Fruit fly (Drosophila melanogaster): ENCODE measurements around the gene Rpp30.

Gene Rpp30

dm6 chr2L:249048-249825 is 2.9 kb downstream of the Rpp30 start (continued):
- TF ChIP-seq Hr38 (GFP tag; optimal IDR thresholded peaks at IDR 0.05) (no peak), CG3032 (tag; optimal IDR thresholded peaks at IDR 0.05) (peak; percentile 26), CG7368 (GFP tag; optimal IDR thresholded peaks at IDR 0.05) (peak; percentile 34), Ets21C (GFP tag; optimal IDR thresholded peaks at IDR 0.05) (peak; percentile 34), CG6276 (GFP tag; optimal IDR thresholded peaks at IDR 0.05) (peak; percentile 67), CG11902 (GFP tag; optimal IDR thresholded peaks at IDR 0.05) (no peak), dac (GFP tag; optimal IDR thresholded peaks at IDR 0.05) (peak; percentile 61), fd59A (GFP tag; optimal IDR thresholded peaks at IDR 0.05) (peak; percentile 14), CG15336 (GFP tag; IDR thresholded peaks at IDR 0.05) (peak; percentile 70), CG8632 (GFP tag; optimal IDR thresholded peaks at IDR 0.05) (peak; percentile 24), dsx (GFP tag; optimal IDR thresholded peaks at IDR 0.05; ENCODE audit: poor library complexity, severe bottlenecking) (peak; percentile 23), CG34406 (GFP tag; optimal IDR thresholded peaks at IDR 0.05) (peak; percentile 10), CG16779 (tag; optimal IDR thresholded peaks at IDR 0.05) (peak; percentile 54), Eip78C (GFP tag) (peak; percentile 91), CG8119 (GFP tag; IDR thresholded peaks at IDR 0.05) (peak; percentile 71), esn (GFP tag; optimal IDR thresholded peaks at IDR 0.05) (peak; percentile 21), CG11762 (GFP tag; optimal IDR thresholded peaks at IDR 0.05; ENCODE audit: insufficient read depth) (peak; percentile 44), fkh (GFP tag; optimal IDR thresholded peaks at IDR 0.05) (peak; percentile 65), svp (GFP tag) (peak; percentile 67), Hr4 (GFP tag; optimal IDR thresholded peaks at IDR 0.05) (peak; percentile 85)

- TF ChIP-seq Eip78C (GFP tag): peak; percentile 12
- no peak for TF ChIP-seq CG10669 (GFP tag; optimal IDR thresholded peaks at IDR 0.05)
- no peak for TF ChIP-seq CG6792 (GFP tag; optimal IDR thresholded peaks at IDR 0.05)
- TF ChIP-seq Lpt (GFP tag; optimal IDR thresholded peaks at IDR 0.05): no peak
Observed at dm6 chr2L:248592-248991, 3.6 kb downstream of the Rpp30 start.

- peak in 1 of 2 experiments; percentile 41 for TF ChIP-seq ss (GFP tag; optimal IDR thresholded peaks at IDR 0.05)
- peak; percentile 77 for TF ChIP-seq Met (GFP tag; optimal IDR thresholded peaks at IDR 0.05)
- peak; percentile 74 for TF ChIP-seq OdsH (GFP tag; optimal IDR thresholded peaks at IDR 0.05)
- peak; percentile 39; the same call in 1 of the 2 replicates for TF ChIP-seq Gug (GFP tag; IDR thresholded peaks at IDR 0.05)
- peak; percentile 74 for TF ChIP-seq Smox (GFP tag; optimal IDR thresholded peaks at IDR 0.05)
- TF ChIP-seq Sox102F (GFP tag; optimal IDR thresholded peaks at IDR 0.05): peak; percentile 67
- peak; percentile 50 for TF ChIP-seq CG11294 (GFP tag; IDR thresholded peaks at IDR 0.05)
- TF ChIP-seq fd59A (GFP tag; optimal IDR thresholded peaks at IDR 0.05): peak; percentile 34
- TF ChIP-seq Eip78C (GFP tag): peak; percentile 88
- TF ChIP-seq CG7368 (GFP tag; optimal IDR thresholded peaks at IDR 0.05): peak; percentile 40
- TF ChIP-seq CG8119 (GFP tag; IDR thresholded peaks at IDR 0.05): peak; percentile 68
- TF ChIP-seq Blimp-1 (GFP tag; optimal IDR thresholded peaks at IDR 0.05): peak; percentile 49
- peak; percentile 46 for TF ChIP-seq Sox15 (GFP tag; optimal IDR thresholded peaks at IDR 0.05)
- peak; percentile 82 for TF ChIP-seq esn (GFP tag; optimal IDR thresholded peaks at IDR 0.05)
- TF ChIP-seq achi (GFP tag; optimal IDR thresholded peaks at IDR 0.05): peak; percentile 82
- peak; percentile 51 for TF ChIP-seq CG31627 (GFP tag; optimal IDR thresholded peaks at IDR 0.05)
- peak; percentile 76 for TF ChIP-seq CG10631 (GFP tag; optimal IDR thresholded peaks at IDR 0.05)
- TF ChIP-seq net (GFP tag; optimal IDR thresholded peaks at IDR 0.05): peak; percentile 61
- TF ChIP-seq CG34406 (GFP tag; optimal IDR thresholded peaks at IDR 0.05): peak; percentile 67
- TF ChIP-seq CG11762 (GFP tag; optimal IDR thresholded peaks at IDR 0.05; ENCODE audit: insufficient read depth): peak; percentile 58
- TF ChIP-seq salr (GFP tag; optimal IDR thresholded peaks at IDR 0.05): peak in 1 of 2 experiments; percentile 79
- TF ChIP-seq CG32006 (GFP tag; optimal IDR thresholded peaks at IDR 0.05): peak; percentile 85
- peak; percentile 38 for TF ChIP-seq fd85E (GFP tag; optimal IDR thresholded peaks at IDR 0.05)
- TF ChIP-seq Hr38 (GFP tag; optimal IDR thresholded peaks at IDR 0.05): no peak
- TF ChIP-seq CG6276 (GFP tag; optimal IDR thresholded peaks at IDR 0.05): peak; percentile 65
- peak; percentile 75 for TF ChIP-seq acj6 (GFP tag; optimal IDR thresholded peaks at IDR 0.05)
- peak; percentile 65 for TF ChIP-seq CG8632 (GFP tag; optimal IDR thresholded peaks at IDR 0.05)
- peak; percentile 53 for TF ChIP-seq Sox14 (GFP tag; optimal IDR thresholded peaks at IDR 0.05)
- peak; percentile 57 for TF ChIP-seq Eip93F (GFP tag; optimal IDR thresholded peaks at IDR 0.05)
- TF ChIP-seq CG10669 (GFP tag; optimal IDR thresholded peaks at IDR 0.05): peak; percentile 69
- TF ChIP-seq dac (GFP tag; optimal IDR thresholded peaks at IDR 0.05): peak; percentile 63
- TF ChIP-seq dsx (GFP tag; optimal IDR thresholded peaks at IDR 0.05; ENCODE audit: poor library complexity, severe bottlenecking): no peak
- TF ChIP-seq CG1621 (tag; optimal IDR thresholded peaks at IDR 0.05): no peak
Observed at dm6 chr2L:247845-248473, 4.2 kb downstream of the Rpp30 start.
